Worm (Caenorhabditis elegans) whole organism, late embryonic: ENCODE measurements around the gene C50B8.6.

Experiments
- K02D7.2 ChIP-seq: sonication (generic microtip); optimal IDR thresholded peaks from 2 replicates; lab custom pipeline; 2017; ENCODE audit warnings: mild to moderate bottlenecking, missing genetic modification characterization, missing compliant biosample characterization
- T23F11.4 ChIP-seq: fragments of 200-800 bp; sonication (Bioruptor generic); optimal IDR thresholded peaks from 2 replicates; lab custom pipeline; 2018; ENCODE audit warnings: mild to moderate bottlenecking, missing genetic modification characterization, missing compliant biosample characterization
- ahr-1 ChIP-seq: sonication (generic microtip); optimal IDR thresholded peaks from 2 replicates; lab custom pipeline; 2016; ENCODE audit warnings: missing genetic modification characterization, missing compliant biosample characterization
- ama-1 ChIP-seq: fragments of 150-350 bp; optimal IDR thresholded peaks from 2 replicates; lab custom pipeline; 2014
- ceh-14 ChIP-seq: sonication (generic microtip); optimal IDR thresholded peaks from 2 replicates; lab custom pipeline; 2016; ENCODE audit warnings: missing genotype, missing genetic modification characterization, missing compliant biosample characterization
- ceh-2 ChIP-seq: sonication (generic microtip); optimal IDR thresholded peaks from 2 replicates; lab custom pipeline; 2016; ENCODE audit warnings: missing genotype, missing genetic modification characterization, missing compliant biosample characterization
- ceh-22 ChIP-seq: sonication (generic microtip); optimal IDR thresholded peaks from 2 replicates; lab custom pipeline; 2017; ENCODE audit warnings: missing biosample characterization, missing genetic modification characterization
- ceh-30 ChIP-seq: fragments of 150-350 bp; optimal IDR thresholded peaks from 2 replicates; lab custom pipeline; 2014; ENCODE audit warnings: missing biosample characterization, missing genetic modification characterization
- ceh-31 ChIP-seq: sonication (generic microtip); optimal IDR thresholded peaks from 2 replicates; lab custom pipeline; 2016; ENCODE audit warnings: missing genetic modification characterization, missing compliant biosample characterization
- ceh-34 ChIP-seq: sonication (generic microtip); optimal IDR thresholded peaks from 2 replicates; lab custom pipeline; 2016; ENCODE audit warnings: mild to moderate bottlenecking, missing genetic modification characterization, missing compliant biosample characterization
- ceh-48 ChIP-seq: sonication (generic microtip); optimal IDR thresholded peaks from 2 replicates; lab custom pipeline; 2016; ENCODE audit warnings: missing genetic modification characterization, inconsistent platforms, missing compliant biosample characterization
- che-1 ChIP-seq: sonication (generic microtip); optimal IDR thresholded peaks from 2 replicates; lab custom pipeline; 2016; ENCODE audit warnings: mild to moderate bottlenecking, missing genetic modification characterization, missing compliant biosample characterization
- elt-4 ChIP-seq: sonication (generic microtip); optimal IDR thresholded peaks from 2 replicates; lab custom pipeline; 2016; ENCODE audit warnings: missing genetic modification characterization, missing compliant biosample characterization
- ets-4 ChIP-seq: sonication (generic microtip); optimal IDR thresholded peaks from 2 replicates; lab custom pipeline; 2016; ENCODE audit warnings: missing genetic modification characterization, missing compliant biosample characterization
- fax-1 ChIP-seq: sonication (generic microtip); optimal IDR thresholded peaks from 2 replicates; lab custom pipeline; 2016; ENCODE audit warnings: missing genotype, missing genetic modification characterization, missing compliant biosample characterization
- fkh-10 ChIP-seq: fragments of 150-350 bp; optimal IDR thresholded peaks from 2 replicates; lab custom pipeline; 2014; ENCODE audit warnings: missing biosample characterization, missing genetic modification reagents, missing genetic modification characterization
- fkh-6 ChIP-seq: sonication (generic microtip); optimal IDR thresholded peaks from 2 replicates; lab custom pipeline; 2016; ENCODE audit warnings: missing genetic modification characterization, missing compliant biosample characterization
- hlh-13 ChIP-seq: fragments of 200-800 bp; sonication (Bioruptor generic); optimal IDR thresholded peaks from 2 replicates; lab custom pipeline; 2018; ENCODE audit warnings: mild to moderate bottlenecking, missing genetic modification characterization, missing compliant biosample characterization
- hlh-30 ChIP-seq: sonication (generic microtip); optimal IDR thresholded peaks from 2 replicates; lab custom pipeline; 2017; ENCODE audit warnings: antibody characterized with exemption, missing genetic modification characterization, missing compliant biosample characterization; ENCODE audit not compliant: insufficient read depth
- hlh-6 ChIP-seq: sonication (generic microtip); optimal IDR thresholded peaks from 2 replicates; lab custom pipeline; 2016; ENCODE audit warnings: missing genotype, missing genetic modification characterization, missing compliant biosample characterization
- mec-3 ChIP-seq: sonication (generic microtip); optimal IDR thresholded peaks from 2 replicates; lab custom pipeline; 2016; ENCODE audit warnings: borderline replicate concordance, missing genetic modification characterization, missing compliant biosample characterization
- npax-4 ChIP-seq: sonication (generic microtip); optimal IDR thresholded peaks from 2 replicates; lab custom pipeline; 2016; ENCODE audit warnings: missing genetic modification characterization, missing compliant biosample characterization
- pax-1 ChIP-seq: fragments of 150-350 bp; optimal IDR thresholded peaks from 2 replicates; lab custom pipeline; 2014; ENCODE audit warnings: missing biosample characterization, missing genetic modification characterization
- pha-2 ChIP-seq: sonication (generic microtip); optimal IDR thresholded peaks from 2 replicates; lab custom pipeline; 2017; ENCODE audit warnings: mild to moderate bottlenecking, missing genetic modification characterization, missing compliant biosample characterization
- pha-4 ChIP-seq: fragments of 150-350 bp; optimal IDR thresholded peaks from 2 replicates; lab custom pipeline; 2018; ENCODE audit warnings: missing biosample characterization, missing genetic modification reagents, missing genetic modification characterization
- pqm-1 ChIP-seq: sonication (generic microtip); optimal IDR thresholded peaks from 2 replicates; lab custom pipeline; 2016; ENCODE audit warnings: missing genetic modification characterization, missing compliant biosample characterization
- ref-2 ChIP-seq: sonication (generic microtip); optimal IDR thresholded peaks from 2 replicates; lab custom pipeline; 2016; ENCODE audit warnings: missing genetic modification characterization, missing compliant biosample characterization
- rnt-1 ChIP-seq: sonication (generic microtip); optimal IDR thresholded peaks from 2 replicates; lab custom pipeline; 2016; ENCODE audit warnings: missing genetic modification characterization, missing compliant biosample characterization
- sox-4 ChIP-seq: sonication (generic microtip); optimal IDR thresholded peaks from 2 replicates; lab custom pipeline; 2017; ENCODE audit warnings: mild to moderate bottlenecking, missing genetic modification characterization, inconsistent platforms, missing compliant biosample characterization
- tbx-2 ChIP-seq: sonication (generic microtip); optimal IDR thresholded peaks from 2 replicates; lab custom pipeline; 2016; ENCODE audit warnings: missing genetic modification characterization, missing compliant biosample characterization
- unc-3 ChIP-seq, 2 experiments: fragments of 200-800 bp in 1 of 2; sonication (Bioruptor generic) in 1 of 2; sonication (generic microtip) in 1 of 2; conservative IDR thresholded peaks in 1 of 2; optimal IDR thresholded peaks in 1 of 2; 2 replicates each; pipeline versions ENCODE4 v1.3.6 to Lab custom; 2016 to 2022; ENCODE audit warnings: missing compliant biosample characterization in 2 of 2, missing genetic modification characterization in 2 of 2, missing genetic modification reagents in 1 of 2
- unc-86 ChIP-seq: sonication (generic microtip); optimal IDR thresholded peaks from 2 replicates; lab custom pipeline; 2016; ENCODE audit warnings: missing genetic modification characterization, missing compliant biosample characterization
- zip-5 ChIP-seq: sonication (generic microtip); optimal IDR thresholded peaks from 2 replicates; lab custom pipeline; 2016; ENCODE audit warnings: missing genetic modification characterization, missing compliant biosample characterization

Gene C50B8.6

DNA sequence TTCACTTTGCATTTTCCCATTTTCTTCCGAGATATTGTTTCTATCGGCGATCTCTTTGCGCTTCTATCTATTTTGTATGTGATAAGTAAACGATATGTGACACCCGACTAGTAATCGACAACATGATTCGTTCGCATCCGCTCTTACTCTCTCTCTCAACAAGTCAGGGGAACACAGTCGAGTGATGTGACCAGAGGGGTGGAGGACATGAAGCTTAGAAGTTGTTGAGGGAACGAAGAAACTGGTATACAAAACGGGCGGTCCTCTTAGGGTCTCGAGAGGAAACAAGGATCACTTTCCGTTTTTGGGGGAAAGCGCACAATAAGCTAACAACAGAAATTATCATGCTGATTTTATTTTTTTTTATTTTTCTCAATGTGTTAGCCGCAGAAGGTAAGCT is 14.3 kb downstream of the C50B8.6 start, which contains the start of gene F53F4.4:
Gene F53F4.4 (plus strand): TSS at position 301 of the 400 bp plus-strand sequence.
- TF ChIP-seq mec-3 (tag; lab: Kevin White, UChicago) = no peak
- TF ChIP-seq hlh-30 (tag; lab: Kevin White, UChicago) = no peak
- no peak for TF ChIP-seq zip-5 (tag; lab: Kevin White, UChicago)
- TF ChIP-seq hlh-13 (GFP tag; lab: Kevin White, UChicago) = no peak
- TF ChIP-seq ceh-34 = no peak
- no peak for TF ChIP-seq sox-4 (tag; lab: Kevin White, UChicago)
- no peak for TF ChIP-seq T23F11.4 (GFP tag; lab: Kevin White, UChicago)
- no peak for TF ChIP-seq elt-4 (tag; lab: Kevin White, UChicago)
- TF ChIP-seq pha-2 = no peak
- TF ChIP-seq ceh-48 (tag; lab: Kevin White, UChicago) = no peak
- no peak for TF ChIP-seq rnt-1 (tag; lab: Kevin White, UChicago)
- TF ChIP-seq ceh-31 = no peak
- no peak for TF ChIP-seq ama-1 (lab: Kevin White, UChicago)
- TF ChIP-seq ceh-30 (tag; lab: Kevin White, UChicago) = no peak
- no peak for TF ChIP-seq fax-1 (tag; lab: Kevin White, UChicago)
- TF ChIP-seq pha-4 (tag; lab: Kevin White, UChicago) = no peak
- no peak for TF ChIP-seq hlh-6 (tag; lab: Kevin White, UChicago)

- TF ChIP-seq ref-2 (tag; lab: Kevin White, UChicago) = no peak
- no peak for TF ChIP-seq ceh-22 (tag; lab: Kevin White, UChicago)
- TF ChIP-seq unc-3 (GFP tag; conservative IDR thresholded peaks at IDR 0.05; lab: Robert Waterston, UW) = no peak
- no peak for TF ChIP-seq unc-3 (tag; optimal IDR thresholded peaks at IDR 0.05; lab: Kevin White, UChicago)
- no peak for TF ChIP-seq pax-1 (tag; lab: Kevin White, UChicago)
- no peak for TF ChIP-seq tbx-2 (tag; lab: Kevin White, UChicago)
- TF ChIP-seq K02D7.2 (tag; lab: Kevin White, UChicago) = no peak
- TF ChIP-seq, all 69 proteins: peak for 0
Observed at ce11 chrV:13598370-13598769, 19.6 kb downstream of the C50B8.6 start.

ce11 chrV:13600882-13601281 is 22.1 kb downstream of the C50B8.6 start, which contains the start of gene rdy-2:
TSS of gene rdy-2 (minus strand) at chrV:13600982.
- TF ChIP-seq fkh-6 (tag; lab: Kevin White, UChicago) = no peak
- TF ChIP-seq ets-4 (tag; lab: Kevin White, UChicago) = no peak
- no peak for TF ChIP-seq ahr-1 (tag; lab: Kevin White, UChicago)
- TF ChIP-seq, all 69 proteins: peak for 0

- TF ChIP-seq hlh-30 (tag; lab: Kevin White, UChicago) = no peak
- no peak for TF ChIP-seq fkh-10 (GFP tag; lab: Kevin White, UChicago)
- TF ChIP-seq elt-4 (tag; lab: Kevin White, UChicago) = no peak
- TF ChIP-seq K02D7.2 (tag; lab: Kevin White, UChicago) = no peak
- TF ChIP-seq zip-5 (tag; lab: Kevin White, UChicago) = no peak
- TF ChIP-seq che-1 = no peak
- TF ChIP-seq pha-2 = no peak
- TF ChIP-seq unc-86 (tag; lab: Kevin White, UChicago) = no peak
- TF ChIP-seq ceh-14 = no peak
- TF ChIP-seq hlh-6 (tag; lab: Kevin White, UChicago) = no peak
- TF ChIP-seq, all 69 proteins: peak for 0
Observed at ce11 chrV:13606651-13607242, 28.0 kb downstream of the C50B8.6 start, which contains the start of gene fmo-4. TSS of gene fmo-4 (minus strand) at chrV:13606701.

DNA sequence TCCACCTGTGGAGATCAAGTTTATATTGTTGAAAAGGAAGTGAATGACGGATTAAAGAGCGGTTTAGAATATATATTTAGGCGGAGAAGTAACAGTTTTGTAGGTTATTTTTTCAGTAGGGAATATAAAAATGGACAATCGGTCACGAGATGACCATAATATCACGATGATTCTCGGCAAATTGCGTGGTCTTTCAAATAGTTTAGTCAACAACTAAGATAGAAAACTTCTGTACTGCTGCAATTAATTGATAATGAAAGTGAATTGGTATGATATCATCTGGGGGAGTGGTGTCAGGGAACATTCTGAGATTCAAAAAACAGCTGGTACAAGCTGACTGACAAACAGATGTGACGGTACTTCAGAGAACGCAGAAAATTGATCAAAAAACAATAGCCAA is 29.7 kb downstream of the C50B8.6 start:
- TF ChIP-seq fax-1 (tag; lab: Kevin White, UChicago) (no peak), fkh-10 (GFP tag; lab: Kevin White, UChicago) (no peak), fkh-6 (tag; lab: Kevin White, UChicago) (no peak), pha-2 (no peak), ceh-2 (tag; lab: Kevin White, UChicago) (no peak), npax-4 (no peak), T23F11.4 (GFP tag; lab: Kevin White, UChicago) (no peak), pqm-1 (no peak)
